Worm (Caenorhabditis elegans): ENCODE results near the gene Y73B6BL.29.
"Not testable (repeated sequence)": the region's sequence is repeated elsewhere in the genome, so short reads cannot be mapped to it uniquely, and the experiment has no call there.

The Y73B6BL.29 gene

DNA sequence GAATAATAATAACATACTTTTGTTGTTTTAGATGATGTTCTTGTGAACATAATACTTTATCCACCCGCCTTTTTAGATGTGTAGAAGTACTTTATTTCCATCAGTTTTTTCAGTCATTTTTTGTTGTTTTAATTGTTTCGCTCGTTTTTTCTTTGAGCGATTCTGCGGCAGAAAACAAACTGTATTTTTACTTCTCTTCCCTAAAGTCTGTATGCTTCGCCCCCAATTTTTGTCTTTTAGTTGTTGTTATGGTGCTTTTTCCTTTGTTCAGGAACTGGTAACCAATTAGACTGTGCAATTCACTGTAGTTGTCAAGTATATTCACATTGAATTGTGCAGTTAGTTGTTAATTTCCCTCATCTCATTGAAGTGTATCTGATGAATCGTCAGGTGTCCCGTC, 4.0 kb downstream of the Y73B6BL.29 start:
- TF ChIP-seq W03F9.2 (tag; optimal IDR thresholded peaks at IDR 0.05): no peak
- TF ChIP-seq dao-5 (tag; optimal IDR thresholded peaks at IDR 0.05): no peak
- no peak for TF ChIP-seq him-1 (tag; optimal IDR thresholded peaks at IDR 0.05)

DNA sequence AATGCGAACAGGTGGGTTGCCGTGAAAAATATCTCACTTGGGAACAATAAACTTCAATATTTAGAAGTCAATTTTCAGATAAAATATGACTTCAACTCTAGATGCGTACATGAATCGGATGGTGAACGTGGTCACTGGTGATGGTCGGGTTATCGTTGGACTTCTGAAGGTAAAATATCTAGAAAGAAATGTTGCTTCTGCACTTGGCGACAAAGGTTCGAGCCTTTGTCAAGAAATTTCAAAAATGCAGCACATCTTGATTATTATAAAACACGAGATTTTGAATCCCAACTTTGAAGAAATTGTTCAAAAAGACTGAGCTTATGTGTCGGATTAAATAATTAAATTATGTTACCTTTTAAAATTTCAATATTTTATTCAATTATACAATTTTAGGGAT, 4.7 kb downstream of the Y73B6BL.29 start, which contains the start of gene lsm-8:
Gene lsm-8 (plus strand): TSS at position 79 of the 400 bp plus-strand sequence.
- TF ChIP-seq him-1 (tag; optimal IDR thresholded peaks at IDR 0.05) (no peak), dao-5 (tag; optimal IDR thresholded peaks at IDR 0.05) (no peak), W03F9.2 (tag; optimal IDR thresholded peaks at IDR 0.05) (no peak)

DNA sequence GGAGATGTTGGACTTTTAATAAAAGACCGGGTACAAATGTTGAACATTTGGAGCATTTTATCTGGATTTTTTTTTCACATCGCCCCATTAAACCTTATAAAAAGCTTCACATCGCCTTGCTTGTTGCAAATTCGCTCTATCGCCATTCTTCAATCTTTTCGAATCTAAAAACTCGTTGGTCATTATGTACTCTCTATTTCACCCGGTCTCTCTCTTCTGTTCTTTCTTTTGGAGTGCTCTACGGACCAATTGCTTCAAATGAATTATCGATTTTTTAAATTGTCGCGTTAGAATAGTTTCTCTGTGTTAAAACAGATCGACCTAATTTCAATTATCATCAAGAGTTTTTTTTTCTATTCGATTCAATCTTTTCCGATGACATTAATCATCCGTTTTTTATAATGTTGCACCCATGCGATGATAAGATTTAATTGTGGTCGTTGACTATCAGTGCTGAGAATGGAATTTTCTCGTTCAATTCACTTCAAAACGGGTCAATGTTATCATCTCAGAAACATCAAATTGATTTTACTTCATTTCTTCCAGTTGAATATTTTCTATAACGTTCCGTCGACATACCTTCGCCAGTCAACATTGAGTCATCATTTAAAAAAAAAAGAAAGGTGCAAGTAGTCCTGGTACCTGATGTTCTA, 5.8 kb downstream of the Y73B6BL.29 start:
- TF ChIP-seq him-1 (tag; optimal IDR thresholded peaks at IDR 0.05) (no peak), W03F9.2 (tag; optimal IDR thresholded peaks at IDR 0.05) (peak; percentile 60), dao-5 (tag; optimal IDR thresholded peaks at IDR 0.05) (no peak)

DNA sequence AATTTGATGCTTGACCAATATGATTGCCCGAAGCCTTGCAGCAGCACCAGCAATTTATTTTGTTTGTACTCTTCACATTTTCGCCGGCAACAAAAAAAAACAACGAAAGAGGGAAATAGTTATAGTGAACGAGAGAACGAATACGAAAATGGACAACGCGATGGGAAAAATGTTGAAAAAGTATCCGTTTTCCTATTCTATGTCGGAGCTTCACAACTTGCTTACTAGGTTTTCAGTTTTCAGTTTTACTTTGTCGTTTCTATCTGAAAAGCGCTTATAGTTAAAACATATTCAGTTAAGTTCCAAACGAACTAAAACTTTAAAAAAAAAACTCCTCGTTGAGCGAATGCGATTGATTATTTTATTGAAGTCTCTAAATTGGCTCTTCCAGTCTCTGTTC, 6.5 kb downstream of the Y73B6BL.29 start:
- TF ChIP-seq him-1 (tag; optimal IDR thresholded peaks at IDR 0.05): no peak
- no peak for TF ChIP-seq W03F9.2 (tag; optimal IDR thresholded peaks at IDR 0.05)
- no peak for TF ChIP-seq dao-5 (tag; optimal IDR thresholded peaks at IDR 0.05)

DNA sequence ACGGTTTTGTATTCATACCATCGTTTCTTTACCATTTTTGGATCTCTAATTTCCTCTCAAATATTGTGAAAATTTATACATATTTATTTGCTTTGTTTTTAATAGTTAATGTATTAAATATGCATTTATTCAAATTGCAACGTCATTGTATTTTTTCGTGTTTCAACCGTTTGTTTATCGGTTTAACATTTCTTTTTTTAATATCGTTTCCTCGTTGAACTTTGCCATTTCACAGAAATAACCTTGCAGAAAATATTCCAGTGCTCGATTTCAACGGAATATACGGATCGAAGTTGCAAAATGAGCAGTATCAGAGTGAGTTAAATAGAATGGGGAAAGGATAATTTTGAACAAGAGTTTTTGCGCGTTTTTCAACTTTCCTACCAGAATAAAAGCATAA, 7.6 kb downstream of the Y73B6BL.29 start, which contains the start of gene seu-1:
Gene seu-1 (plus strand): TSS at position 301 of the 400 bp plus-strand sequence.
- no peak for TF ChIP-seq him-1 (tag; optimal IDR thresholded peaks at IDR 0.05)
- TF ChIP-seq dao-5 (tag; optimal IDR thresholded peaks at IDR 0.05): no peak
- no peak for TF ChIP-seq W03F9.2 (tag; optimal IDR thresholded peaks at IDR 0.05)

DNA sequence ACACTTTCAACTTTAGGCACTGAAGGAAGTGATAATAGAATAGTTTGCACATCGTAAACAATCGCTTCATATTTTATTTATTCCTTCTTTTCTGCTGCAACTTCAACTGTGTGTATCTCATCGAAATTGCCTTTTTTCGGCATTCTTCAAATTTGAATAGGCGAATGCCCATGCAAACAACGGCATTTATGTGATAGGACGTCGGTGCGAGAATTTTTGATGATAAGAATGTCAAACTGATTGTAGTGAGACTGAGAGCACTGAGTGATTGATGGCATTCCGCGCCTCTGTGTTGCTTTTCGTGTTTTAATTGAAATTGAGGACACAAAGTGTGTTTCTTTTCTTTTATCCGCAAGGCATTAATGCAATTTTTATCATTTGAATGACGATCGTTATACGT, 9.1 kb downstream of the Y73B6BL.29 start:
- TF ChIP-seq W03F9.2 (tag; optimal IDR thresholded peaks at IDR 0.05): peak; percentile 21
- TF ChIP-seq dao-5 (tag; optimal IDR thresholded peaks at IDR 0.05): no peak
- no peak for TF ChIP-seq him-1 (tag; optimal IDR thresholded peaks at IDR 0.05)

DNA sequence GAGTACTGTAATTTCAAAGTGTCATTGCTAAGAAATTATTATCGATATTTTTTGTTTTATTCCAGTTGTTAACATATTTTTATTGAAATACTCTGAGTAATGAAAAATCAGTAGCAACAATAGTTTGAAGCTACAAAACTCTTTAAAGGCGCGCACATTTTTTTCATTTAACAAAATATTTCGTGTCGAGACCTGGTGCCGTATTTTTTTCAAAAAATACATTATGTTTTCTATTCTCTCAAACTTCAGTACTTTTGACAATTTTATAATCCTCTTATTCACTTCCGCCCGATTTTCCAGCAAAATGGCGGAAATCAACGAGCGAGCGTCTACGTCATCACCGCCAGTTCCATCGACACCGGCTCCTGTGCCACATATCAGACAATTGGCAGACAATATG, 12.2 kb downstream of the Y73B6BL.29 start, which contains the start of gene blos-2:
Gene blos-2 (plus strand): TSS at position 301 of the 400 bp plus-strand sequence.
- TF ChIP-seq him-1 (tag; optimal IDR thresholded peaks at IDR 0.05) (no peak), dao-5 (tag; optimal IDR thresholded peaks at IDR 0.05) (no peak), W03F9.2 (tag; optimal IDR thresholded peaks at IDR 0.05) (no peak)

DNA sequence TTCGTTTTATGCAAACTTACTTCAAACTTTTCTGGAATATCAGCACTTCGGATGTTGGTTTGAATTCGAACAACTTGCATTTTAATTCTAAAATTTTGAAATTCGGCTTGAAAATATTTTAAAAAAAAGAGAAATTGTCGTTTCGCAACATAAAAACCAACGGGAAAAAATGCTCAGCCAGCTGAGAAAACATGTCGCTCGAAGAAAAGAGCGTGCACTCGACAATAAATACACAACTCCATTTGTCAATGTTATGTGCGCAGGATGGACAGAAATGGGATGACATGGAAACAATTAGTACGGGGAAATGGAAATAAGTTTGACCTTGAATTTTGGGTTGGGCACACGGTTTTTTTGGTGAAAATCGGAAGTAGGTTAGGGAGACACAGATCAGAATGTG, 14.2 kb downstream of the Y73B6BL.29 start, which contains the start of gene mif-4:
Gene mif-4 (minus strand): TSS at position 87 of the 400 bp plus-strand sequence.
- no peak for TF ChIP-seq dao-5 (tag; optimal IDR thresholded peaks at IDR 0.05)
- no peak for TF ChIP-seq him-1 (tag; optimal IDR thresholded peaks at IDR 0.05)
- no peak for TF ChIP-seq W03F9.2 (tag; optimal IDR thresholded peaks at IDR 0.05)

DNA sequence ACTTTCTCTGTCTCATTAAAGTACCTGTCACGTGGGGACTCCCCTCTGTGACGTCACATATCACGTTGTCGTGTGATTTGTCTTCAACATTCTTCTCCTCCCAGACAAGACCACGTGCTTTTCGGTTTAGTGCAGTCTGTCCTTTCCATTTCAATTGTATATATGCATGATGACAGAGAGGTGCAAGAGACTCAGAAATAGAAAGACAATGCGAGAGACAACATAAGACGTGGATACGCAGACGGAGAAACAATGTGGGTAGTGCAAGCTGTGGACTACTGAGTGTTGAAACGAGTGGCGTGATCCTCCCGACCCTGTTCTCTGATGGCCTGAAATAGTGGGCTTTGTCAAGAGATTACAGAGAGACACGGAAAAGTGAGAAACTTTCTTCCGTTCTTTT, 15.0 kb downstream of the Y73B6BL.29 start:
- TF ChIP-seq him-1 (tag; optimal IDR thresholded peaks at IDR 0.05) (peak; percentile 81), dao-5 (tag; optimal IDR thresholded peaks at IDR 0.05) (no peak), W03F9.2 (tag; optimal IDR thresholded peaks at IDR 0.05) (peak; percentile 95)

DNA sequence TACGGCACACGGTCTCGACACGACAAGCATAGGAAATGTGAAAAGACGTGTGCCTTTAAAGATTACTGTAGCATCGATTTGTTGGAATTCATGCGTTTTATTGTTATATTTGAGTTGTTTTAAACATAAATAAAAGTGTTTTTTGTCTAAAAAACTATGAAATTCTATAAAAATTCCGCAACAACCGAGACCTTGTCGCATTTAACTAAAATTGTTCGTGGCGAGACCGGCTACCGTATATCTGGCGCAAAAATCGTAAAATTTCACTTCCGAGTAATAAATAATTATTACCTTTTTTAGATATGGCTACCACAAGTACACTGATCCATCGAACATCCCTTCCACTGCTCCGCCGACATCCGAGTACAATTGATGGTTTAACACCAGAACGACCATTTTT, 15.6 kb downstream of the Y73B6BL.29 start, which contains the start of gene ipla-6:
Gene ipla-6 (plus strand): TSS at position 301 of the 400 bp plus-strand sequence.
- TF ChIP-seq W03F9.2 (tag; optimal IDR thresholded peaks at IDR 0.05) (no peak), him-1 (tag; optimal IDR thresholded peaks at IDR 0.05) (no peak), dao-5 (tag; optimal IDR thresholded peaks at IDR 0.05) (no peak)

DNA sequence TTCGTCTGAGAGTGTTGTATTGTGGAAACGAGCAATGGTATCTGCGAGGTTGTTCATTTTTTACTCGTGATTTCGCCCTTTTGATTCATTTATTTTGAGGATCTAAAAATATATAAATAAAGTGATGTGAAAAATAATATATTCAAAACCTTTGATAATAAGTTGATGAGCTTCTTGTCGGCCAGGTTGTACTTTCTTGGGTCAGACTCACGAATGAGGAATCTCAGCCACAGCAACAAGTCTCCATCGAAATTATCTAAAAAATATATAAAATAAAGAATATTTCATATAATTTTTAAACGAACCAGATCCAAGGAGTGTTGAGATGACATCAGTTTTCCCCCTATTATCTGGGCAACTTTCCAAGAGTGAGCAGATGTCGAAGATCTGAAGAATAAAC, 20.7 kb downstream of the Y73B6BL.29 start, which contains the start of gene Y73B6BL.288:
Gene Y73B6BL.288 (minus strand): TSS at position 101 of the 400 bp plus-strand sequence.
- TF ChIP-seq dao-5 (tag; optimal IDR thresholded peaks at IDR 0.05) (no peak), him-1 (tag; optimal IDR thresholded peaks at IDR 0.05) (no peak), W03F9.2 (tag; optimal IDR thresholded peaks at IDR 0.05) (no peak)

DNA sequence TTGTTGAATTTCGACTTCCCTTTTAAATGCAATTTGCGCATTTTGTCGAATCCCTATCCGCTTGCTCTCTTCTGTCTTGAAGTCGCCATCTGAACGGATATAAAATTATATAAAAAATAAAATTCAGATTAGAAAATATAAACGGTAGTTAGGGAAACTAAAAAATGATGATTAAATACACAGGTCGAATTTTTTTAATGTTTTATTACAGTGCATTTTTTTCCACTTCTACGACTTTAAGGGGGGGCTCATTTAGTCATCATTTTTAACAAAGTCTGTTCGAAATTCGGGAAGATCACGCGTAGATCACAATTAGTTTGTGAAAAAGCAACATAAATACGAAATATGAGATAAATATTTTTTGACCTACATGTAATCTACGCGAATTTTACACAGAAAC, 21.1 kb downstream of the Y73B6BL.29 start, which contains the start of gene Y73B6BL.14:
Gene Y73B6BL.14 (minus strand): TSS at position 101 of the 400 bp plus-strand sequence.
- TF ChIP-seq W03F9.2 (tag; optimal IDR thresholded peaks at IDR 0.05) (no peak), dao-5 (tag; optimal IDR thresholded peaks at IDR 0.05) (no peak), him-1 (tag; optimal IDR thresholded peaks at IDR 0.05) (no peak)

DNA sequence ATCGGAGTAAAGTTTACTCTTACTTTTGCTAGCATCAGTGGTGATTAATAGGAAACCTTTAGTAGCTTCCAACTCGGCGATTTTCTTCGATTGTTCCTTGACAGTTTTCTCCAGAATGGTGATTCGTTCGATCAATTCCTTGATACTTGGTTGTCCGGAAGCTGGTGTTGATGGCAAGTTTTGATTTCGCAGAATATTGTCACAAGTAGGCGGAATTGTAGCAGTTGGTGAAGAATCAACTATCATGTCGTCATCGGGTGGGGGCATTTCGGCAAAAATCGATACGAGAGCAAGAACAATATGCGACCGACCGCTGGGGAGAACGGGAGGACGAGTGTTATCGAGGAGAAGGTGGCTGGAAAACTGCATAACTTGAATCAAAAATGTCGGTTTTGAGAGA, 25.5 kb downstream of the Y73B6BL.29 start, which contains the start of gene Y73B6BL.289:
Gene Y73B6BL.289 (plus strand): TSS at position 301 of the 400 bp plus-strand sequence.
- TF ChIP-seq him-1, W03F9.2, dao-5 (tag; optimal IDR thresholded peaks at IDR 0.05): not testable (repeated sequence)

DNA sequence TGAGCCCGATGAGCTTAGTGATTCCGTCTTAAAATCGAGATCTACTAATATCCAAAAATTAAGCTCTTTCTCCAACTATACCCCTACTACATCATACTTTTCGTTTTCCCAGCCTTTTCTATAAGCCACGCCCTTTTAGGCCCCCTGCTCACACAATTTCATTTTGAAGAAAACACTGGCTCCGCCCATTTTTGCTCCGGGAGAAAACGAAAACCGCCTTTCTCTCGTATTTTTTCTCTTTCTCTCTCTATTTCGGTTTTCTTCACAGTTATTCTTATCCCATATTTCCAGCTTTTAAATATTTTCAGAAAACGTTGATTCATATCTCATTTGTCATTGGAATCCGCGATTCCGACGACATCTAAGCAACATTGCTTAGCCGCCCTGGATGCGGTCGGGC, 39.9 kb downstream of the Y73B6BL.29 start, which contains the start of gene Y73B6BL.47:
Gene Y73B6BL.47 (plus strand): TSS at position 301 of the 400 bp plus-strand sequence.
- TF ChIP-seq dao-5 (tag; optimal IDR thresholded peaks at IDR 0.05) (no peak), him-1 (tag; optimal IDR thresholded peaks at IDR 0.05) (no peak), W03F9.2 (tag; optimal IDR thresholded peaks at IDR 0.05) (no peak)

Data from whole organism, L4/young adult.